Worm (Caenorhabditis elegans) whole organism, young adult: ENCODE data around the gene F53B2.8.

ENCODE experiments used
- B0336.3 ChIP-seq: fragments of 200-800 bp; sonication (Bioruptor generic); IDR thresholded peaks from 2 replicates; pipeline ENCODE4 v1.3.6; 2022; ENCODE audit warnings: missing genetic modification characterization, missing compliant biosample characterization
- F23B12.7 ChIP-seq: sonication (generic microtip); optimal IDR thresholded peaks from 2 replicates; lab custom pipeline; 2017; ENCODE audit warnings: missing genetic modification characterization, mild to moderate bottlenecking, missing compliant biosample characterization, antibody characterized with exemption, moderate library complexity; ENCODE audit not compliant: insufficient read depth
- K12H6.12 ChIP-seq: fragments of 200-800 bp; sonication (Bioruptor generic); optimal IDR thresholded peaks from 2 replicates; lab custom pipeline; 2018; ENCODE audit warnings: mild to moderate bottlenecking, missing genetic modification characterization, missing compliant biosample characterization
- Y56A3A.18 ChIP-seq: fragments of 200-800 bp; sonication (Bioruptor generic); IDR thresholded peaks from 2 replicates; pipeline ENCODE4 v1.3.6; 2022; ENCODE audit warnings: missing genetic modification reagents, missing genetic modification characterization, missing compliant biosample characterization
- Y67H2A.10 ChIP-seq: fragments of 200-800 bp; sonication (Bioruptor generic); conservative IDR thresholded peaks from 2 replicates; pipeline ENCODE4 v1.3.6; 2022; ENCODE audit warnings: missing genetic modification reagents, missing genetic modification characterization, missing compliant biosample characterization
- ama-1 ChIP-seq, 3 experiments: fragments of 150-350 bp in 1 of 3; sonication (generic microtip) in 2 of 3; optimal IDR thresholded peaks; 2 replicates each; lab custom pipeline; 2014 to 2018; ENCODE audit warnings: missing biosample characterization in 2 of 3, missing genetic modification characterization in 2 of 3, missing genetic modification reagents in 2 of 3
- aptf-3 ChIP-seq: fragments of 200-800 bp; sonication (Bioruptor generic); IDR thresholded peaks from 2 replicates; pipeline ENCODE4 v1.3.6; 2022; ENCODE audit warnings: missing genetic modification characterization, missing compliant biosample characterization
- athp-1 ChIP-seq: sonication (generic microtip); optimal IDR thresholded peaks from 2 replicates; lab custom pipeline; 2017; ENCODE audit warnings: mild to moderate bottlenecking, missing genetic modification characterization, missing compliant biosample characterization
- attf-3 ChIP-seq: fragments of 200-800 bp; sonication (Bioruptor generic); conservative IDR thresholded peaks from 2 replicates; pipeline ENCODE4 v1.3.6; 2022; ENCODE audit warnings: missing genetic modification reagents, missing genetic modification characterization, missing compliant biosample characterization
- attf-5 ChIP-seq: fragments of 200-800 bp; sonication (Bioruptor generic); optimal IDR thresholded peaks from 2 replicates; lab custom pipeline; 2018; ENCODE audit warnings: mild to moderate bottlenecking, missing genetic modification characterization, missing compliant biosample characterization
- bed-1 ChIP-seq: fragments of 200-800 bp; sonication (Bioruptor generic); IDR thresholded peaks from 2 replicates; pipeline ENCODE4 v1.3.6; 2022; ENCODE audit warnings: missing genetic modification reagents, missing genetic modification characterization, missing compliant biosample characterization
- ceh-79 ChIP-seq: sonication (generic microtip); optimal IDR thresholded peaks from 2 replicates; lab custom pipeline; 2017; ENCODE audit warnings: mild to moderate bottlenecking, missing genetic modification characterization, missing compliant biosample characterization
- die-1 ChIP-seq: sonication (generic microtip); optimal IDR thresholded peaks from 2 replicates; lab custom pipeline; 2016; ENCODE audit warnings: missing genotype, mild to moderate bottlenecking, missing genetic modification characterization, missing compliant biosample characterization
- dox-1 ChIP-seq: fragments of 200-800 bp; sonication (Bioruptor generic); IDR thresholded peaks from 2 replicates; pipeline ENCODE4 v1.3.6; 2022; ENCODE audit warnings: missing genetic modification reagents, missing genetic modification characterization, missing compliant biosample characterization
- dpl-1 ChIP-seq: fragments of 150-350 bp; optimal IDR thresholded peaks from 2 replicates; lab custom pipeline; 2014; ENCODE audit warnings: missing biosample characterization, missing genetic modification reagents, missing genetic modification characterization
- efl-1 ChIP-seq: fragments of 150-350 bp; optimal IDR thresholded peaks from 2 replicates; lab custom pipeline; 2014; ENCODE audit warnings: missing biosample characterization, missing genetic modification reagents, missing genetic modification characterization
- egrh-3 ChIP-seq: fragments of 200-800 bp; sonication (Bioruptor generic); IDR thresholded peaks from 2 replicates; pipeline ENCODE4 v1.3.6; 2022; ENCODE audit warnings: missing genetic modification reagents, missing genetic modification characterization, missing compliant biosample characterization
- hlh-26 ChIP-seq: fragments of 200-800 bp; sonication (Bioruptor generic); conservative IDR thresholded peaks from 2 replicates; pipeline ENCODE4 v1.3.6; 2022; ENCODE audit warnings: missing genetic modification reagents, missing genetic modification characterization, missing compliant biosample characterization
- hmg-1.2 ChIP-seq: fragments of 200-800 bp; sonication (Bioruptor generic); IDR thresholded peaks from 2 replicates; pipeline ENCODE4 v1.3.6; 2022; ENCODE audit warnings: missing genetic modification reagents, missing genetic modification characterization, missing compliant biosample characterization
- hrde-1 ChIP-seq: sonication (generic microtip); optimal IDR thresholded peaks from 2 replicates; lab custom pipeline; 2016; ENCODE audit warnings: missing genetic modification characterization, mild to moderate bottlenecking, missing compliant biosample characterization, moderate library complexity, missing genotype, missing genetic modification reagents, borderline replicate concordance
- let-526 ChIP-seq: fragments of 200-800 bp; sonication (Bioruptor generic); IDR thresholded peaks from 2 replicates; pipeline ENCODE4 v1.3.6; 2022; ENCODE audit warnings: missing genetic modification reagents, missing genetic modification characterization, missing compliant biosample characterization
- lin-54 ChIP-seq: fragments of 200-800 bp; sonication (Bioruptor generic); optimal IDR thresholded peaks from 2 replicates; lab custom pipeline; 2018; ENCODE audit warnings: mild to moderate bottlenecking, missing genetic modification characterization, missing compliant biosample characterization
- madf-3 ChIP-seq: fragments of 200-800 bp; sonication (Bioruptor generic); IDR thresholded peaks from 2 replicates; pipeline ENCODE4 v1.3.6; 2022; ENCODE audit warnings: missing genetic modification reagents, missing genetic modification characterization, missing compliant biosample characterization
- madf-6 ChIP-seq: fragments of 200-800 bp; sonication (Bioruptor generic); IDR thresholded peaks from 2 replicates; pipeline ENCODE4 v1.3.6; 2022; ENCODE audit warnings: missing genetic modification reagents, missing genetic modification characterization, missing compliant biosample characterization
- madf-8 ChIP-seq: fragments of 200-800 bp; sonication (Bioruptor generic); conservative IDR thresholded peaks from 2 replicates; pipeline ENCODE4 v1.3.6; 2022; ENCODE audit warnings: missing genetic modification reagents, missing genetic modification characterization, missing compliant biosample characterization
- mes-4 ChIP-seq: sonication (generic microtip); optimal IDR thresholded peaks from 2 replicates; lab custom pipeline; 2016; ENCODE audit warnings: missing genotype, missing genetic modification characterization, missing compliant biosample characterization
- nhr-120 ChIP-seq: fragments of 200-800 bp; sonication (Bioruptor generic); IDR thresholded peaks from 2 replicates; pipeline ENCODE4 v1.3.6; 2022; ENCODE audit warnings: missing genetic modification characterization, missing compliant biosample characterization
- nhr-27 ChIP-seq: fragments of 200-800 bp; sonication (Bioruptor generic); optimal IDR thresholded peaks from 2 replicates; lab custom pipeline; 2018; ENCODE audit warnings: mild to moderate bottlenecking, missing genetic modification characterization, moderate library complexity, missing compliant biosample characterization
- nhr-90 ChIP-seq: sonication (generic microtip); optimal IDR thresholded peaks from 2 replicates; lab custom pipeline; 2016; ENCODE audit warnings: missing genotype, mild to moderate bottlenecking, missing genetic modification characterization, missing compliant biosample characterization
- sea-2 ChIP-seq: fragments of 200-800 bp; sonication (Bioruptor generic); IDR thresholded peaks from 2 replicates; pipeline ENCODE4 v1.3.6; 2022; ENCODE audit warnings: missing genetic modification characterization, missing compliant biosample characterization
- somi-1 ChIP-seq: fragments of 200-800 bp; sonication (Bioruptor generic); optimal IDR thresholded peaks from 2 replicates; lab custom pipeline; 2018; ENCODE audit warnings: mild to moderate bottlenecking, missing genetic modification characterization, missing compliant biosample characterization
- xnd-1 ChIP-seq: sonication (generic microtip); optimal IDR thresholded peaks from 2 replicates; lab custom pipeline; 2016; ENCODE audit warnings: missing genotype, missing genetic modification reagents, missing genetic modification characterization, missing compliant biosample characterization
- zfh-2 ChIP-seq: fragments of 200-800 bp; sonication (Bioruptor generic); conservative IDR thresholded peaks from 2 replicates; pipeline ENCODE4 v1.3.6; 2022; ENCODE audit warnings: missing genetic modification reagents, missing genetic modification characterization, missing compliant biosample characterization
- ztf-28 ChIP-seq: fragments of 200-800 bp; sonication (Bioruptor generic); IDR thresholded peaks from 2 replicates; pipeline ENCODE4 v1.3.6; 2022; ENCODE audit warnings: missing genetic modification reagents, missing genetic modification characterization, missing compliant biosample characterization
- ztf-3 ChIP-seq: fragments of 200-800 bp; sonication (Bioruptor generic); optimal IDR thresholded peaks from 2 replicates; lab custom pipeline; 2018; ENCODE audit warnings: mild to moderate bottlenecking, missing genetic modification characterization, missing compliant biosample characterization
- ztf-6 ChIP-seq: fragments of 200-800 bp; sonication (Bioruptor generic); IDR thresholded peaks from 2 replicates; pipeline ENCODE4 v1.3.6; 2022; ENCODE audit warnings: missing genetic modification reagents, missing genetic modification characterization, missing compliant biosample characterization

The F53B2.8 gene

ce11 chrIV:12545393-12545792 lies 18.2 kb upstream of the F53B2.8 start:
- TF ChIP-seq hmg-1.2 (GFP tag; lab: Robert Waterston, UW), result peak; percentile 64; the same call in 1 of the 2 replicates
- no peak for TF ChIP-seq bed-1

DNA sequence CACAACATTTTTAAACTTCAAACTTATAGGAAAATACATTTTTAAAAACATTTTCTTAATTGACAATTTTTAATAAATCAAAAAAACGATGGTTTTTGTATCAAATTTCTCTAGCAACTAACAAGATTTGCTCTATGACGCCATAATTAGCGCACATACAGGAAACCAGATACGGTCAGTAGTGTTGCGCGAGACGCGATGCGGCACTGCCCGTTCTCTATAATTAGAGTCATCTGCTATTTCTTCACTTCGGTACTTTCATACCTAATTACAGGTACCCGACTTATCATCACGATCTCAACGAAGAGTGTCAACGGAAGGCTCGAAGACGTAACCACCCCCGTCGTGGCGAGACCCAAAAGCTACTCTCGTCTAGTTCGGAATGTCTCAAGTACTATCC lies 17.4 kb upstream of the F53B2.8 start:
- TF ChIP-seq Y56A3A.18, result no peak
- no peak for TF ChIP-seq egrh-3 (GFP tag; lab: Robert Waterston, UW)
- TF ChIP-seq nhr-90 (tag; lab: Kevin White, UChicago), result no peak
- TF ChIP-seq aptf-3 (GFP tag; lab: Robert Waterston, UW), result no peak
- TF ChIP-seq zfh-2 (GFP tag; lab: Robert Waterston, UW), result no peak
- TF ChIP-seq hlh-26 (GFP tag; lab: Robert Waterston, UW), result no peak
- no peak for TF ChIP-seq efl-1 (GFP tag; lab: Kevin White, UChicago)
- no peak for TF ChIP-seq ztf-6 (GFP tag; lab: Robert Waterston, UW)
- no peak for TF ChIP-seq B0336.3
- no peak for TF ChIP-seq dpl-1 (GFP tag; lab: Kevin White, UChicago)
- TF ChIP-seq die-1 (tag; lab: Kevin White, UChicago), result no peak
- no peak for TF ChIP-seq xnd-1 (tag; lab: Kevin White, UChicago)
- TF ChIP-seq ama-1 (optimal IDR thresholded peaks at IDR 0.05; lab: Kevin White, UChicago), result no peak
- TF ChIP-seq ama-1 (GFP tag; optimal IDR thresholded peaks at IDR 0.05; lab: Kevin White, UChicago), result no peak
- no peak for TF ChIP-seq hrde-1 (tag; lab: Kevin White, UChicago)
- TF ChIP-seq K12H6.12 (tag; lab: Kevin White, UChicago), result no peak
- TF ChIP-seq mes-4 (tag; lab: Kevin White, UChicago), result no peak
- no peak for TF ChIP-seq attf-5 (GFP tag; lab: Kevin White, UChicago)
- TF ChIP-seq let-526 (GFP tag; lab: Robert Waterston, UW), result no peak
- TF ChIP-seq ztf-28 (GFP tag; lab: Robert Waterston, UW), result no peak
- TF ChIP-seq lin-54, result no peak

DNA sequence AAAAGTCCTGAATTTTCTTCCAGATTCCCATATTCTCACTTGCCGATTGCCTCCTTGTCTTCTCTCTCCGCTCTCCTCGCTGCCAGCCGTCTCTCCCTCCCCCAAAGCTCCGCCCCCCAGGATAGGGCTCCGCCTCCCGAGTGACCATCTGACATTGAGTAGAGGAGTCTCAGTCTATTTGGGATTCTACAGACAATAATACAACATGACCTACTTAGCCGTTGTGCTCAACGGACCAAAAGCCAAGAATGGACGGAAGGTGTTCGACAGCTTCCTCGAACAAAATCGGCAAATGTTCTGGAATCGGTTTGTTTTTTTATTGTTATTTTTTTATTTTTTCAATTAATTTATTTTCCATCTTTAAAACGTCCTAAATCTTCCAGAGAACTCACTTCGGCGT lies 14.8 kb upstream of the F53B2.8 start, which contains the start of gene ham-1:
Gene ham-1, plus strand, starts transcription at position 173 of the 400 bp plus-strand sequence.
- TF ChIP-seq egrh-3 (GFP tag; lab: Robert Waterston, UW) (peak; percentile 23; the same call in 1 of the 2 replicates), somi-1 (GFP tag; lab: Kevin White, UChicago) (no peak)

- TF ChIP-seq nhr-27 (tag; lab: Kevin White, UChicago), result no peak
- no peak for TF ChIP-seq ceh-79 (tag; lab: Kevin White, UChicago)
- no peak for TF ChIP-seq athp-1 (tag; lab: Kevin White, UChicago)
- no peak for TF ChIP-seq Y67H2A.10 (GFP tag; lab: Robert Waterston, UW)
- no peak for TF ChIP-seq ztf-6 (GFP tag; lab: Robert Waterston, UW)
- TF ChIP-seq madf-6 (GFP tag; lab: Robert Waterston, UW), result no peak
- no peak for TF ChIP-seq F23B12.7 (tag; lab: Kevin White, UChicago)
- no peak for TF ChIP-seq attf-3 (GFP tag; lab: Robert Waterston, UW)
- no peak for TF ChIP-seq dox-1
- no peak for TF ChIP-seq mes-4 (tag; lab: Kevin White, UChicago)
- no peak for TF ChIP-seq madf-3 (GFP tag; lab: Robert Waterston, UW)
- TF ChIP-seq efl-1 (GFP tag; lab: Kevin White, UChicago), result no peak
- TF ChIP-seq hmg-1.2 (GFP tag; lab: Robert Waterston, UW), result no peak
- no peak for TF ChIP-seq sea-2 (GFP tag; lab: Robert Waterston, UW)
- TF ChIP-seq nhr-120 (GFP tag; lab: Robert Waterston, UW), result no peak
- TF ChIP-seq ztf-3 (GFP tag; lab: Kevin White, UChicago), result no peak
- no peak for TF ChIP-seq B0336.3
- no peak for TF ChIP-seq madf-8 (GFP tag; lab: Robert Waterston, UW)
Observed at ce11 chrIV:12540242-12540641, 13.0 kb upstream of the F53B2.8 start.
